Worm (Caenorhabditis elegans) whole organism, L3 larva: ENCODE data around the gene nhr-190.

ENCODE experiments used
- aly-2 ChIP-seq: fragments of 150-350 bp; optimal IDR thresholded peaks from 2 replicates; lab custom pipeline; 2014; ENCODE audit warnings: missing biosample characterization, missing genetic modification characterization
- fos-1 ChIP-seq: fragments of 150-350 bp; optimal IDR thresholded peaks from 2 replicates; lab custom pipeline; 2014; ENCODE audit warnings: missing biosample characterization, missing genetic modification characterization
- lin-39 ChIP-seq: fragments of 150-350 bp; optimal IDR thresholded peaks from 2 replicates; lab custom pipeline; 2018; ENCODE audit warnings: missing biosample characterization, missing genetic modification reagents, missing genetic modification characterization
- nhr-67 ChIP-seq: fragments of 150-350 bp; optimal IDR thresholded peaks from 2 replicates; lab custom pipeline; 2014; ENCODE audit warnings: missing biosample characterization, missing genetic modification characterization
- pha-4 ChIP-seq: fragments of 150-350 bp; optimal IDR thresholded peaks from 2 replicates; lab custom pipeline; 2014; ENCODE audit warnings: missing biosample characterization, missing genetic modification reagents, missing genetic modification characterization
- pqm-1 ChIP-seq: fragments of 150-350 bp; optimal IDR thresholded peaks from 2 replicates; lab custom pipeline; 2017; ENCODE audit warnings: missing biosample characterization, missing genetic modification characterization, inconsistent platforms
- skn-1 ChIP-seq: fragments of 150-350 bp; optimal IDR thresholded peaks from 2 replicates; lab custom pipeline; 2014; ENCODE audit warnings: missing biosample characterization, missing genetic modification characterization

DNA sequence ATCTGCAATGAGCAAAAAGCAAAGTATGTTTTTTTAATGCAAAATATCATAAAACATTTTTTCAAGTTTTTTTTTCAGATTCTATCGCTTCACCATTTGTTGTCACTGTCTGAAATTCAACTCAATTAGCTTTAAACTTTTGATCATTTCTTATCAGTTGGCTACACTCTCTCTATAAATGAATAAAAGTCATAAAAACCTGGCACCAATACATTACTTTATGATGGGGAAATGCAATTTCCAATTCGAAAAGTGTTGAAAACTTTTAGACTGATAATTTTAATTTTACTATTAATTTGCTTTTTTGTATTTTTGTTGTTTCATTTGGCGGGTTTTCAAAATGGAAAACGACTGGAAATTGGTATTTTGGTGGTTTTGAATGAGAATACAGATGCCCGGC is 41.1 kb upstream of the nhr-190 start, which contains the start of gene F31F4.1:
- TF ChIP-seq skn-1 (tag; lab: Kevin White, UChicago) (no peak), pqm-1 (peak; percentile 44), aly-2 (tag; lab: Kevin White, UChicago) (no peak), pha-4 (no peak), nhr-67 (tag; lab: Kevin White, UChicago) (no peak), lin-39 (tag; lab: Kevin White, UChicago) (no peak), fos-1 (tag; lab: Kevin White, UChicago) (no peak)
